Fruit fly (Drosophila melanogaster) S2 (cell line): ENCODE measurements around the gene CG43391.

Source experiments
- CG8478 ChIP-seq: fragments of >200 bp; optimal IDR thresholded peaks from 2 replicates; lab custom pipeline; 2018
- CTCF ChIP-seq, 2 experiments: fragments of >200 bp; optimal IDR thresholded peaks; 2 replicates each; lab custom pipeline; 2018

dm6 chr3L:11551949-11552348 lies 28.9 kb downstream of the CG43391 start:
- TF ChIP-seq CG8478 = no peak
- no peak for TF ChIP-seq CTCF (optimal IDR thresholded peaks at IDR 0.05; lab: Kevin White, UChicago)
